Fruit fly (Drosophila melanogaster) whole organism, embryonic: ENCODE data around the gene CG31347.
A peak's percentile ranks its signal among the peaks of the same experiment; 100 is the strongest.

Experiments
- ATbp ChIP-seq: fragments of 200-800 bp; sonication (Bioruptor generic); optimal IDR thresholded peaks from 2 replicates; lab custom pipeline; 2017; ENCODE audit warnings: missing biosample characterization, mild to moderate bottlenecking, missing genetic modification characterization, missing genetic modification reagents
- CG10267 ChIP-seq: fragments of 200-800 bp; sonication (Bioruptor generic); optimal IDR thresholded peaks from 2 replicates; lab custom pipeline; 2018; ENCODE audit warnings: missing biosample characterization, mild to moderate bottlenecking, missing genetic modification characterization, moderate library complexity
- CG10431 ChIP-seq: fragments of 200-800 bp; sonication (Bioruptor generic); optimal IDR thresholded peaks from 3 replicates; lab custom pipeline; 2018; ENCODE audit warnings: missing biosample characterization, mild to moderate bottlenecking, missing genetic modification characterization
- CG11504 ChIP-seq: fragments of 200-800 bp; sonication (Bioruptor generic); optimal IDR thresholded peaks from 3 replicates; lab custom pipeline; 2019; ENCODE audit warnings: missing biosample characterization, mild to moderate bottlenecking, missing genetic modification characterization, moderate library complexity
- CG12659 ChIP-seq: fragments of 200-800 bp; sonication (Bioruptor generic); optimal IDR thresholded peaks from 3 replicates; lab custom pipeline; 2017; ENCODE audit warnings: mild to moderate bottlenecking, missing biosample characterization, missing genetic modification reagents, missing genetic modification characterization
- CG13894 ChIP-seq: fragments of 200-800 bp; sonication (Bioruptor generic); optimal IDR thresholded peaks from 3 replicates; lab custom pipeline; 2018; ENCODE audit warnings: missing biosample characterization, mild to moderate bottlenecking, missing genetic modification characterization, moderate library complexity
- CG14014 ChIP-seq: fragments of 200-800 bp; sonication (Bioruptor generic); IDR thresholded peaks from 2 replicates; pipeline ENCODE4 v1.3.6; 2022; ENCODE audit warnings: missing biosample characterization, missing genetic modification characterization
- CG14050 ChIP-seq: fragments of 200-800 bp; sonication (Bioruptor generic); IDR thresholded peaks from 3 replicates; pipeline ENCODE4 v1.3.6; 2022; ENCODE audit warnings: missing biosample characterization, missing genetic modification characterization
- CG14667 ChIP-seq: fragments of 200-800 bp; sonication (Bioruptor generic); IDR thresholded peaks from 2 replicates; pipeline ENCODE4 v1.3.6; 2022; ENCODE audit warnings: missing biosample characterization, missing genetic modification characterization
- CG15073 ChIP-seq: fragments of 200-800 bp; sonication (Bioruptor generic); optimal IDR thresholded peaks from 2 replicates; lab custom pipeline; 2016; ENCODE audit warnings: missing biosample characterization, missing genetic modification characterization
- CG16815 ChIP-seq: fragments of 200-800 bp; sonication (Bioruptor generic); optimal IDR thresholded peaks from 3 replicates; lab custom pipeline; 2017; ENCODE audit warnings: missing biosample characterization, mild to moderate bottlenecking, missing genetic modification characterization
- CG1832 ChIP-seq: fragments of 200-800 bp; sonication (Bioruptor generic); optimal IDR thresholded peaks from 2 replicates; lab custom pipeline; 2017; ENCODE audit warnings: missing biosample characterization, mild to moderate bottlenecking, missing genetic modification characterization, inconsistent platforms
- CG2120 ChIP-seq: fragments of 200-800 bp; sonication (Bioruptor generic); optimal IDR thresholded peaks from 3 replicates; lab custom pipeline; 2016; ENCODE audit warnings: missing biosample characterization, missing genetic modification characterization
- CG4282 ChIP-seq: fragments of 200-800 bp; sonication (Bioruptor generic); optimal IDR thresholded peaks from 2 replicates; lab custom pipeline; 2016; ENCODE audit warnings: missing biosample characterization, missing genetic modification characterization
- CG4360 ChIP-seq: fragments of 200-800 bp; sonication (Bioruptor generic); IDR thresholded peaks from 2 replicates; pipeline ENCODE4 v1.3.6; 2022; ENCODE audit warnings: missing biosample characterization, missing genetic modification characterization
- CG6689 ChIP-seq: fragments of 200-800 bp; sonication (Bioruptor generic); IDR thresholded peaks from 2 replicates; pipeline ENCODE4 v1.3.6; 2022; ENCODE audit warnings: missing biosample characterization, missing genetic modification characterization
- CG6813 ChIP-seq: fragments of 200-800 bp; sonication (Bioruptor generic); optimal IDR thresholded peaks from 2 replicates; lab custom pipeline; 2017; ENCODE audit warnings: missing biosample characterization, missing genetic modification characterization, mild to moderate bottlenecking, moderate library complexity, missing genetic modification reagents
- CG7372 ChIP-seq: fragments of 200-800 bp; sonication (Bioruptor generic); IDR thresholded peaks from 2 replicates; pipeline ENCODE4 v1.3.6; 2022; ENCODE audit warnings: missing biosample characterization, missing genetic modification characterization
- CG7745 ChIP-seq: fragments of 200-800 bp; sonication (Bioruptor generic); optimal IDR thresholded peaks from 2 replicates; lab custom pipeline; 2018; ENCODE audit warnings: missing biosample characterization, mild to moderate bottlenecking, missing genetic modification characterization, moderate library complexity
- Fer3 ChIP-seq: fragments of 200-800 bp; sonication (Bioruptor generic); optimal IDR thresholded peaks from 2 replicates; lab custom pipeline; 2018; ENCODE audit warnings: missing biosample characterization, mild to moderate bottlenecking, missing genetic modification characterization, moderate library complexity
- HLH4C ChIP-seq: fragments of 200-800 bp; sonication (Bioruptor generic); IDR thresholded peaks from 3 replicates; pipeline ENCODE4 v1.3.6; 2022; ENCODE audit warnings: missing biosample characterization, missing genetic modification characterization; ENCODE audit not compliant: partially characterized antibody
- MBD-R2 ChIP-seq: fragments of 200-800 bp; sonication (Bioruptor generic); IDR thresholded peaks from 2 replicates; pipeline ENCODE4 v1.3.6; 2022; ENCODE audit warnings: missing biosample characterization, missing genetic modification characterization
- Max ChIP-seq: fragments of 200-800 bp; sonication (Bioruptor generic); optimal IDR thresholded peaks from 2 replicates; lab custom pipeline; 2016; ENCODE audit warnings: missing biosample characterization, mild to moderate bottlenecking, missing genetic modification characterization
- Rx ChIP-seq: fragments of 200-800 bp; sonication (Bioruptor generic); IDR thresholded peaks from 2 replicates; pipeline ENCODE4 v1.3.6; 2022; ENCODE audit warnings: missing biosample characterization, missing genetic modification characterization
- Sox100B ChIP-seq: fragments of 200-800 bp; sonication (Bioruptor generic); optimal IDR thresholded peaks from 3 replicates; lab custom pipeline; 2018; ENCODE audit warnings: missing biosample characterization, mild to moderate bottlenecking, missing genetic modification characterization
- Vsx1 ChIP-seq: fragments of 200-800 bp; sonication (Bioruptor generic); optimal IDR thresholded peaks from 2 replicates; lab custom pipeline; 2017; ENCODE audit warnings: missing biosample characterization, mild to moderate bottlenecking, missing genetic modification characterization, missing genetic modification reagents
- Xbp1 ChIP-seq: fragments of 200-800 bp; sonication (Bioruptor generic); optimal IDR thresholded peaks from 3 replicates; lab custom pipeline; 2016; ENCODE audit warnings: missing biosample characterization, mild to moderate bottlenecking, missing genetic modification characterization
- Xrp1 ChIP-seq: fragments of 200-800 bp; sonication (Bioruptor generic); IDR thresholded peaks from 2 replicates; pipeline ENCODE4 v1.3.6; 2022; ENCODE audit warnings: missing biosample characterization, missing genetic modification characterization
- ab ChIP-seq: fragments of 200-800 bp; sonication (Bioruptor generic); optimal IDR thresholded peaks from 2 replicates; lab custom pipeline; 2016; ENCODE audit warnings: missing biosample characterization, missing genetic modification characterization
- bcd ChIP-seq: fragments of 200-800 bp; sonication (Bioruptor generic); optimal IDR thresholded peaks from 2 replicates; lab custom pipeline; 2017; ENCODE audit warnings: missing biosample characterization, mild to moderate bottlenecking, missing genetic modification characterization
- caup ChIP-seq: fragments of 200-800 bp; sonication (Bioruptor generic); optimal IDR thresholded peaks from 3 replicates; lab custom pipeline; 2017; ENCODE audit warnings: missing biosample characterization, mild to moderate bottlenecking, missing genetic modification characterization, moderate library complexity; ENCODE audit not compliant: severe bottlenecking
- chinmo ChIP-seq: fragments of 200-800 bp; sonication (Bioruptor generic); IDR thresholded peaks from 4 replicates; pipeline ENCODE4 v1.3.6; 2022; ENCODE audit warnings: missing biosample characterization, missing genetic modification characterization; ENCODE audit not compliant: partially characterized antibody
- croc ChIP-seq: fragments of 200-800 bp; sonication (Bioruptor generic); conservative IDR thresholded peaks from 3 replicates; pipeline ENCODE4 v1.3.6; 2022; ENCODE audit warnings: missing biosample characterization, missing genetic modification characterization
- dati ChIP-seq: fragments of 200-800 bp; sonication (Bioruptor generic); IDR thresholded peaks from 2 replicates; pipeline ENCODE4 v1.3.6; 2022; ENCODE audit warnings: missing biosample characterization, missing genetic modification characterization
- grn ChIP-seq: fragments of 200-800 bp; sonication (Bioruptor generic); optimal IDR thresholded peaks from 3 replicates; lab custom pipeline; 2017; ENCODE audit warnings: missing biosample characterization, missing genetic modification characterization
- gsb-n ChIP-seq: fragments of 200-800 bp; sonication (Bioruptor generic); optimal IDR thresholded peaks from 3 replicates; lab custom pipeline; 2018; ENCODE audit warnings: missing biosample characterization, mild to moderate bottlenecking, missing genetic modification characterization
- lab ChIP-seq: fragments of 200-800 bp; sonication (Bioruptor generic); optimal IDR thresholded peaks from 3 replicates; lab custom pipeline; 2017; ENCODE audit warnings: missing biosample characterization, missing genetic modification characterization, mild to moderate bottlenecking, moderate library complexity, missing genetic modification reagents
- lola ChIP-seq, 3 experiments: fragments of >200 bp in 2 of 3; fragments of 200-800 bp in 1 of 3; sonication (Bioruptor generic) in 1 of 3; optimal IDR thresholded peaks; 2 replicates each; lab custom pipeline; 2017 to 2019; ENCODE audit warnings: missing biosample characterization in 3 of 3, missing genetic modification characterization in 3 of 3, mild to moderate bottlenecking in 1 of 3, moderate library complexity in 1 of 3
- nerfin-1 ChIP-seq: fragments of 200-800 bp; sonication (Bioruptor generic); optimal IDR thresholded peaks from 3 replicates; lab custom pipeline; 2019; ENCODE audit warnings: missing biosample characterization, mild to moderate bottlenecking, missing genetic modification characterization, moderate library complexity
- nerfin-2 ChIP-seq: fragments of 200-800 bp; sonication (Bioruptor generic); IDR thresholded peaks from 2 replicates; pipeline ENCODE4 v1.3.6; 2022; ENCODE audit warnings: missing biosample characterization, missing genetic modification characterization; ENCODE audit not compliant: partially characterized antibody
- nom ChIP-seq: fragments of 200-800 bp; sonication (Bioruptor generic); optimal IDR thresholded peaks from 2 replicates; lab custom pipeline; 2017; ENCODE audit warnings: missing biosample characterization, missing genetic modification characterization, mild to moderate bottlenecking, moderate library complexity, missing genetic modification reagents
- odd ChIP-seq: fragments of 200-800 bp; sonication (Bioruptor generic); optimal IDR thresholded peaks from 2 replicates; lab custom pipeline; 2017; ENCODE audit warnings: missing biosample characterization, mild to moderate bottlenecking, missing genetic modification characterization
- pnt ChIP-seq: fragments of 200-800 bp; sonication (Bioruptor generic); optimal IDR thresholded peaks from 3 replicates; lab custom pipeline; 2016; ENCODE audit warnings: missing biosample characterization, missing genetic modification characterization
- sens ChIP-seq: fragments of 200-800 bp; sonication (Bioruptor generic); peaks from one replicate; lab custom pipeline; 2016; ENCODE audit warnings: missing biosample characterization, missing genetic modification characterization
- seq ChIP-seq: fragments of 200-800 bp; sonication (Bioruptor generic); IDR thresholded peaks from 2 replicates; pipeline ENCODE4 v1.3.6; 2022; ENCODE audit warnings: missing biosample characterization, missing genetic modification characterization
- so ChIP-seq: fragments of 200-800 bp; sonication (Bioruptor generic); IDR thresholded peaks from 3 replicates; pipeline ENCODE4 v1.3.6; 2022; ENCODE audit warnings: missing biosample characterization, missing genetic modification characterization
- tgo ChIP-seq: fragments of 200-800 bp; sonication (Bioruptor generic); IDR thresholded peaks from 3 replicates; pipeline ENCODE4 v1.3.6; 2022; ENCODE audit warnings: missing biosample characterization, missing genetic modification characterization
- tna ChIP-seq: fragments of 200-800 bp; sonication (Bioruptor generic); IDR thresholded peaks from 2 replicates; pipeline ENCODE4 v1.3.6; 2022; ENCODE audit warnings: missing biosample characterization, missing genetic modification characterization; ENCODE audit not compliant: partially characterized antibody
- wor ChIP-seq: fragments of 200-800 bp; sonication (Bioruptor generic); IDR thresholded peaks from 2 replicates; pipeline ENCODE4 v1.3.6; 2022; ENCODE audit warnings: missing biosample characterization, missing genetic modification characterization

Gene CG31347

DNA sequence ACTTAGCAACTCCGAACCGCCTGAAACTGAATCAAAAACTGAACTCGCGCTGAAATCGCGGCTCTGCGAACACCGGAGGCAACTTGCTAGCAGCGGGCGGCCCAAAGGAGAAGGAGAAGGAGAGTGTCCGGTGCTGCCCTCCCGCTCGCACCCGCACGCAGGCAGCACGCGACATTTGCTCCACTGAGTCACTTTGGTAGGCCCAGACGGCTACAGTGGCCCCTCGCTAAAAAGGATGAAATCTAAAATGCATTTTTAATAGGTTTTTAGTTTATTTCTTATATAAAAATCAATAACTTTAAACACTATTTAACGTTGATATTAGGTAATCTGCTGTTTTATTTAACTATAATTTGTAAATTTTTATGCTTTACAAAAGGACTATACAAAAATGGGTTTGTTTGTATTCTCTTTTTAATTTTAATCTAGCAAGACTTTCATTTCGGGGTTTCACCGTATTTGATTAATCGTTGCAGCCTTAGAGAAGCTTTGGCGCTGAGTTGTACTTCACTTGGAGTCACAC lies 30.1 kb upstream of the CG31347 start, which contains the start of gene Men (continued):
- TF ChIP-seq nerfin-1 (tag; lab: Kevin White, UChicago) (peak; percentile 58), CG7372 (GFP tag; lab: Robert Waterston, UW) (peak; percentile 59), Rx (GFP tag; lab: Robert Waterston, UW) (no peak), dati (GFP tag; lab: Robert Waterston, UW) (peak; percentile 49; the same call in 1 of the 2 replicates), CG1832 (GFP tag; lab: Kevin White, UChicago) (peak; percentile 56), pnt (GFP tag; lab: Kevin White, UChicago) (no peak), CG15073 (no peak), CG14667 (no peak), CG13894 (tag; lab: Kevin White, UChicago) (peak; percentile 27), MBD-R2 (GFP tag; lab: Robert Waterston, UW) (no peak), so (peak; percentile 59; the same call in 1 of the 3 replicates), nom (GFP tag; lab: Kevin White, UChicago) (peak; percentile 25), Xrp1 (GFP tag; lab: Robert Waterston, UW) (peak; percentile 68), odd (GFP tag; lab: Kevin White, UChicago) (peak; percentile 46), CG4282 (GFP tag; lab: Kevin White, UChicago) (no peak), CG10267 (tag; lab: Kevin White, UChicago) (peak; percentile 35), grn (GFP tag; lab: Kevin White, UChicago) (no peak), CG16815 (GFP tag; lab: Kevin White, UChicago) (no peak), lola (GFP tag; optimal IDR thresholded peaks at IDR 0.05; lab: Kevin White, UChicago) (peak in 1 of 3 experiments; percentile 56), Max (GFP tag; lab: Kevin White, UChicago) (peak; percentile 21), HLH4C (GFP tag; lab: Robert Waterston, UW) (no peak), Xbp1 (GFP tag; lab: Kevin White, UChicago) (peak; percentile 30), CG7745 (no peak), caup (GFP tag; lab: Kevin White, UChicago) (peak; percentile 40), CG4360 (peak; percentile 13; the same call in 1 of the 2 replicates), seq (peak; percentile 59), CG14050 (GFP tag; lab: Robert Waterston, UW) (peak; percentile 33; the same call in 2 of the 3 replicates), sens (GFP tag; lab: Kevin White, UChicago) (peak; percentile 82), CG14014 (GFP tag; lab: Robert Waterston, UW) (peak; percentile 59; the same call in 1 of the 2 replicates), ATbp (GFP tag; lab: Kevin White, UChicago) (peak; percentile 60), CG6689 (GFP tag; lab: Robert Waterston, UW) (peak; percentile 54), tna (GFP tag; lab: Robert Waterston, UW) (no peak), tgo (GFP tag; lab: Robert Waterston, UW) (peak; percentile 63; the same call in 2 of the 3 replicates), Sox100B (GFP tag; lab: Kevin White, UChicago) (peak; percentile 77), ab (GFP tag; lab: Kevin White, UChicago) (no peak), Fer3 (peak; percentile 52), bcd (GFP tag; lab: Kevin White, UChicago) (peak; percentile 61), Vsx1 (GFP tag; lab: Kevin White, UChicago) (peak; percentile 16), CG11504 (tag; lab: Kevin White, UChicago) (peak; percentile 85), croc (peak; percentile 29; the same call in 2 of the 3 replicates), gsb-n (tag; lab: Kevin White, UChicago) (peak; percentile 45), nerfin-2 (GFP tag; lab: Robert Waterston, UW) (no peak), CG10431 (GFP tag; lab: Kevin White, UChicago) (no peak), lab (GFP tag; lab: Kevin White, UChicago) (peak; percentile 75), CG2120 (GFP tag; lab: Kevin White, UChicago) (peak; percentile 33), CG12659 (GFP tag; lab: Kevin White, UChicago) (peak; percentile 70), wor (GFP tag; lab: Robert Waterston, UW) (peak; percentile 10; the same call in 1 of the 2 replicates), chinmo (GFP tag; lab: Robert Waterston, UW) (no peak), CG6813 (GFP tag; lab: Kevin White, UChicago) (no peak)
